Fruit fly (Drosophila melanogaster): ENCODE results near the gene CG14439.

CG14439 gene

DNA sequence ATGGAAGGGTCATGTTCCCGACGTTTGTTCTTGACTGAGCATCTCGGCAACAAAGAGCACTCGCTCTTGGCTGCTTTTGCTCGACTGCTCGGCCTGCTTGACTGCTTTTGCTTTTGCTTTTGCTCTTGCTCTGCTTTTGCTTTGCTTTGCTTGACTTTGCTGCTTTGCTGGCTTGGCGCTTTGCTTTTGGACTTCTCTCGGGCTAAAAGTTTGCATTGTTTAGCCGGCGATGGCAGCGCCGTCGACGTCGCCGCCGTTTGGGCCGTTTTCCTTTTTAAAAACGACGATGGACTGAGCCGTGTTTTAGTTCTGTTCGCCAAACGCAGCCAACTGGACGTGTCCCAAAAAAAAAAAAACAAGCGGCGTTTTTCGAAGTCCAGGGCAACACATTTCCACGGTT, at the start of gene CG14439:
TSS of gene CG14439 (plus strand) at position 301 of the 400 bp plus-strand sequence.
- TF ChIP-seq psq (optimal IDR thresholded peaks at IDR 0.05): no peak
- no peak for TF ChIP-seq insv (optimal IDR thresholded peaks at IDR 0.05)
- no peak for TF ChIP-seq Myc (optimal IDR thresholded peaks at IDR 0.05)

DNA sequence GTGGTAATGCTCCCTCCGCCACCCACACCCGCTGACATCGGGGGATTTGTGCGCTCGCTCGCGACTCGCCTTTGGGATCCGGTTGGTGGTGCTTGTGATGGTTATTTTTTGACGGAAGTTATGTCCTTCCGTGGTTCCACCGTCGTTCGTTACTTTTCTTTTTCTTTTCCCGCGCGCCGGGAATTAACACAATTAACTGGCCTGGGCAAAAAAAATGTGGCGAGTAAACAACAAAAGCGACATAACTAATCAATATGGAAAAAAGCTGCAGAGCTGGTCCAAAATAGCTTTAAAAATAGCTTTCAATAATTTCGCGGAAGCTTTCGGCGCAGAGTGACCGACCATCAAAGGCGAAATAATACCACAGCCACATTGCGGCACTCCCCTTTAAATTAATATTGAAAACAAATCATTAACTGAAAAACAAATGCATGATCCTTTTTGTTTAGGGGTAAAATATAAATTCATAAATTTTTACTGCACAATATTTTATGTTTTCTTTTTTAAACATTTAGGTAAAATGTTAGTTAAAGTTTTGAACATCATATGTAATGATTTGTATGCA, 49.0 kb upstream of the CG14439 start, which contains the start of gene CG14440:
TSS of gene CG14440 (minus strand) at position 320 of the 565 bp plus-strand sequence.
- TF ChIP-seq h (optimal IDR thresholded peaks at IDR 0.05) (no peak), ttk (optimal IDR thresholded peaks at IDR 0.05) (no peak), insv (optimal IDR thresholded peaks at IDR 0.05) (no peak), Myc (optimal IDR thresholded peaks at IDR 0.05) (no peak), psq (optimal IDR thresholded peaks at IDR 0.05) (no peak)

DNA sequence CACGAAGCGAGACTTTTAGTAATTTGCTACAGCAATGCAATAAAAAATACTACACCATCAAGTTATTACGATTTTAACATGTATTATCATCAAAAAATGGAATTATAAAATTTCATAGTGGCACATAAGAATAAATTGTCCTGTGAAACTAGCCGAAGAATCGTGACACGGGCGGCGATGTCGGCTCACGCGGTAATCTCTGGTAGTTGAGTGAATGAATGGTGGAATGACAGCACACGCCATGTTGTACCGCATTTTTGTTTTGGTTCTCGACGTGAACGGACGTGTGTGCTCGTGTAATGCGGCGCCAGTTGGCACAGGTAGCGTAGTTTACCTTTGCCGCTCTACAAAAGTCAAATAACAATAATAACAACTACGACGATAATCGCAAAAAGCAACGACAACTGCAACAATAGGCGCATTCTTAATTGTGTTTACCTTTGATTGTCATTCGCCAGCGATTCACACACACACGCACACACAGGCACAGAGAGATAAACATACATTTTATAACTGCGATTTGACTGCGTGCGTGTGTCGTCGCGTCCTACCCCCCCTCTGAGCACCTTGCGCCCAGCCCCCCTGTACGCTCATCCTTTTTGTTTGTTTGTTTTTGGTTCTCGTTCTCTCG, 48.0 kb upstream of the CG14439 start, which contains the start of gene CG14441:
TSS of gene CG14441 (plus strand) at position 254 of the 631 bp plus-strand sequence.
- no peak for TF ChIP-seq Myc (optimal IDR thresholded peaks at IDR 0.05)
- no peak for TF ChIP-seq psq (optimal IDR thresholded peaks at IDR 0.05)
- TF ChIP-seq Sin3A (optimal IDR thresholded peaks at IDR 0.05): no peak
- TF ChIP-seq insv (optimal IDR thresholded peaks at IDR 0.05): no peak
- no peak for TF ChIP-seq ttk (optimal IDR thresholded peaks at IDR 0.05)
- TF ChIP-seq h (optimal IDR thresholded peaks at IDR 0.05): no peak

DNA sequence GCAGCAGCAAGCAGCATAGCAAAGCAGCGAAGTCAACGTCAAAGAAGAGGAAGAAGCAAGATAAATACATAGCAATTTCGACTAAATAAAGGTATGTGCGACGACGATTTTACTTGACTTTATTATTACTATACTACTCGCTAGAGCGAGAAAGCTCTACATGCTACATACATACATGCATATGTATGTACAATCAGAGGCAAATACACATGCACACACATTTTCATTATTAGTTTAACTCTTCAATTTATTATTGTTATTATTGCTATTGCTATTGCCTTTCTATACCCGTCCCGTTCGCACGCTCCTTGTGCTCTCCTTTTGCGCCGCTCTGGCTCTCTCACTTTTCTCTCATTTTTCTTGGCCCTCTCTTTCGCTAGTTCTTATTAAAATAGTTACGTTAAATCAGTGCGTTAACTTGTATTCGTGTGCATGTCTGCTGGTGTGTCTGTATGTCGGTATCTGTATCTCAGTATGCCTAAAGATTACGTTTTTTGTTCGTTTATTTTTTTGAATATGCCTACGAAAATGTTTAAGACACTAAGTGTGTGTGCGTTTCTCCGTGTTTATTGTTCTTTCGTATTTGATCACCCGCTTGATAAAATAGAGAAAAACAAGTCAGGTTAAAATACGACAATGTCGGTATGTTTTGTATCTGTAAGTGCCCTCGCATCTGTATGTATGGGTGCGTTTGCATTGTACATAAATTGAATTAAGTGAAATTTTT, 46.9 kb upstream of the CG14439 start:
- no peak for TF ChIP-seq Sin3A (optimal IDR thresholded peaks at IDR 0.05)
- no peak for TF ChIP-seq h (optimal IDR thresholded peaks at IDR 0.05)
- no peak for TF ChIP-seq insv (optimal IDR thresholded peaks at IDR 0.05)
- no peak for TF ChIP-seq psq (optimal IDR thresholded peaks at IDR 0.05)
- TF ChIP-seq ttk (optimal IDR thresholded peaks at IDR 0.05): no peak
- TF ChIP-seq Myc (optimal IDR thresholded peaks at IDR 0.05): no peak

DNA sequence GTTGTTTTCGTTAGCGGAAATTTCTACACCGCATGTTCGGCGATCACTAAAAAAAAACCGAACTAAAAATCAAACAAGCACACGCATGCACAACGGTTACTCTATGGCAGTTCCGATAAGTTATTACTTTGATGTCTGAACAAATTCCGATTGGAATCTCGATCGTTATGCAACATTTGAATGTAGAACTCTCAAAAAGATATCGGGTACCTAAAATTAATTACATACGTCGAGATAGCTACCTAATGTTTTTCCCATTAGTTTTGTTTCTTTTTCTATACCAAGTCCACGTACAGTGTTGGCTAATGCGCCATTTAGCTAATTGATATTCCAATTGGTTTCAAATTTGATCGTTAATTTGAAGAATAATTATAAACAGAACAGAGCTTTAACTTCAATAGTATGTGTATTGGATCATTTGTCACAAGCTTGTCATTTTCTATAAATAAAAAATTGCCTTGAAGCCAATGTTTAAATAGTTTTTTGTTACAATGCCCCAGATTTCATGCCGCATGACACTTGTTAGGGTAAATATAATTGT, 46.3 kb upstream of the CG14439 start:
- no peak for TF ChIP-seq psq (optimal IDR thresholded peaks at IDR 0.05)
- TF ChIP-seq ttk (optimal IDR thresholded peaks at IDR 0.05): no peak
- no peak for TF ChIP-seq Sin3A (optimal IDR thresholded peaks at IDR 0.05)
- TF ChIP-seq Myc (optimal IDR thresholded peaks at IDR 0.05): no peak
- no peak for TF ChIP-seq insv (optimal IDR thresholded peaks at IDR 0.05)
- no peak for TF ChIP-seq h (optimal IDR thresholded peaks at IDR 0.05)

DNA sequence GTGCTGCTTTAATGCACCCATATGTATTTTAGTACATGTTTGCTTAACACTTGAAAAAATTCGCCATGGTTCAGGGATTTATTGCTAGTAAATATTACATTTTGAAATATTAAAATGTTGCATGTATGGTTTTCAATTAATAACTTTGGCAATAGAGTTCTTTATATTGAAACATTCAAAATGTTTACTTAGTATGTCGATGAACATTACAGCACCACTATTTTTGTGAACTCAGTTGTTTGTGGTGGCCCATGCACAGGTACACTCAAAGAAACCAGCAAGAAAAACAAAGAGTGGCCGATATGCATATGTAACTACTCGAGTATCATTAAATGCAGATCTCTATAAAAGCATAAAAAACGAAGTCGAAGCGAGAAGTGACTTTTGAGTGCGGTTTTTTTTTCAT, 45.3 kb upstream of the CG14439 start:
- TF ChIP-seq Sin3A (optimal IDR thresholded peaks at IDR 0.05) (no peak), Myc (optimal IDR thresholded peaks at IDR 0.05) (no peak)

DNA sequence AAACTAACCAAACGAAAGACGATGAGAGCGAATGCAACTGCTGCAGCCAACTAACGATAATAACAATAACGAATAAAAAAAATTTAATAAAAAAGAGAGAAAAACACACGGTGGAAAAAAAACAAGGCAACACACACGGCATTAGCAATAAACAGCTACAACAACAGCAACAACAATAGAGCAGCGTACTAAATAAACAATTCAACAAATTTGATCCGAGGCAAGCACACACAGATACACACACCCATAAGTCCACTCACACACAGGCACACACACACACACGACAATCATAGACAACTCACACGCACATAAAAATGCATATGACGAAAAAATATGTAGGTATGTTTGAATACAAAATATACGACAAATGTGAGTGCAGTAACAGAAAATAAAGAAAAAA, 44.8 kb upstream of the CG14439 start:
- TF ChIP-seq h (optimal IDR thresholded peaks at IDR 0.05): no peak
- TF ChIP-seq insv (optimal IDR thresholded peaks at IDR 0.05): no peak
- TF ChIP-seq psq (optimal IDR thresholded peaks at IDR 0.05): no peak
- no peak for TF ChIP-seq Sin3A (optimal IDR thresholded peaks at IDR 0.05)
- TF ChIP-seq ttk (optimal IDR thresholded peaks at IDR 0.05): no peak
- no peak for TF ChIP-seq Myc (optimal IDR thresholded peaks at IDR 0.05)

DNA sequence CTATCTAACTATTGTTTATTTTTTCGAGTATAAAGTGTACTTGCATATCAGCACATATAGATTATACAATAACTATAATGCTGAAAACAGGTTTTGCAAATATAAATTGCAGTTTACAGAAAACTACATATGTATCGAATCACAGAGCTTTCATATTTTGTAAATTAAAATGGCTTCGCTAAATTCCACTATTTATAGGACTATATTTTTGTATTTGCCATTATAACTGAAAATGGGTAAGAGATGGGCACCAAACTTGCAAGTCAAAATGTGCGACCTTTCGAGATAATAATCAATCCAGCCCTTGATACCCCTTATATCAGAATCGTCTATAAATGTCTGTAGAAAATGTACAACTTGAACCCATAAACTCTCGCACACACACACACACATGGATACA, 44.1 kb upstream of the CG14439 start:
- TF ChIP-seq Sin3A (optimal IDR thresholded peaks at IDR 0.05) (no peak), h (optimal IDR thresholded peaks at IDR 0.05) (no peak), Myc (optimal IDR thresholded peaks at IDR 0.05) (no peak), insv (optimal IDR thresholded peaks at IDR 0.05) (no peak), psq (optimal IDR thresholded peaks at IDR 0.05) (no peak), ttk (optimal IDR thresholded peaks at IDR 0.05) (no peak)

DNA sequence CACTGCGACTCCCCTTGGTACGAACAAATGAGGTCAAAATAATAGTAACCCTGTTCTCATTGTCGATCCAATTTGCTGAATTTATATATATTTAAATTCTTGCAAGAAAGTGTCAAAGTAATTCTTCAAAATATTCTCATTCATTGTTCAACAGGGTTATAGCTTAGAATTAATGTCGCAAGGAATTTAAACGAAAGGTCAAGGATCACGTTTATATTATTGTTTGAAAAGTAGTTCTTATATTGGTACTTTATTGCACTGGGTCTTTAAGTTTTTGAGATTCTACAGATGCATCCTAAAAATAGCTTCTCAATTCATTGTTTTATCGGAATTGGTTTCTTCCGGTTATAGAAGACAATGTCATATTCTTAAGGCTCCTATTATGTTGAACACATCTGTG, 43.4 kb upstream of the CG14439 start:
- TF ChIP-seq h (optimal IDR thresholded peaks at IDR 0.05) (no peak), psq (optimal IDR thresholded peaks at IDR 0.05) (no peak), Sin3A (optimal IDR thresholded peaks at IDR 0.05) (no peak), insv (optimal IDR thresholded peaks at IDR 0.05) (no peak), ttk (optimal IDR thresholded peaks at IDR 0.05) (no peak), Myc (optimal IDR thresholded peaks at IDR 0.05) (no peak)

DNA sequence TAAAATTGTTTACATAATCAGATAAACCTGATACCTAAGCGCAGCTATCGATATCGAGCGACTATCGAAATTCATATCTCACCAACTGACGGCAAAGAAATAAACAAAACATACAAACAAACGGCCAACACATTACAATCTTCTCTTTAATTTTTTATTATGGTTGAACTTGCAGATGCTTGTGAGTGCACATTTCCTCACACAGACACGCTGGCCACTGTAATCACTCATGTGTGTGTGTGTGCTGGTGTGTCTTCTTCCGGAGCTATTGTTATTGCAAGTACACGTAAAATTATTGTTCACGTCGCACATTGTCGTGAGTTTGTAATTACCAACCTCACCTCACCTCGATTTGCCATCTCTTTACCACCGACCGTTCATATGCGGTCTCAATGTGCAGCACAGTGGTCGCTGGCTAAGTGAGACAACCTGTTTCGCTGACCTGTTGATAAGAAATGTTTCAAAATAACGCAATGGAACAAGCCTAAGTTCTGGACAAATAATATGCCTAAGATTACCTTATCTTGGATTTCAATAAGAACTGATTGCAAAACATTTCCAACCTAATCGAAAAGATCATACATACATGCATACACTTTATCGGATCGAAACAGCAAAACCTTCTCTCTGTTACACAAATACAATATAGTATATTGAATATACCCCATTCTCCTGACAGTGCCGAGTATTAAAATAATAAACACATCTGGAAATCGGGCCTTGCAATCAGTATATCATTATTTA, 42.1 kb upstream of the CG14439 start:
- no peak for TF ChIP-seq ttk (optimal IDR thresholded peaks at IDR 0.05)
- TF ChIP-seq insv (optimal IDR thresholded peaks at IDR 0.05): no peak
- TF ChIP-seq psq (optimal IDR thresholded peaks at IDR 0.05): no peak
- no peak for TF ChIP-seq Myc (optimal IDR thresholded peaks at IDR 0.05)
- no peak for TF ChIP-seq Sin3A (optimal IDR thresholded peaks at IDR 0.05)
- no peak for TF ChIP-seq h (optimal IDR thresholded peaks at IDR 0.05)

DNA sequence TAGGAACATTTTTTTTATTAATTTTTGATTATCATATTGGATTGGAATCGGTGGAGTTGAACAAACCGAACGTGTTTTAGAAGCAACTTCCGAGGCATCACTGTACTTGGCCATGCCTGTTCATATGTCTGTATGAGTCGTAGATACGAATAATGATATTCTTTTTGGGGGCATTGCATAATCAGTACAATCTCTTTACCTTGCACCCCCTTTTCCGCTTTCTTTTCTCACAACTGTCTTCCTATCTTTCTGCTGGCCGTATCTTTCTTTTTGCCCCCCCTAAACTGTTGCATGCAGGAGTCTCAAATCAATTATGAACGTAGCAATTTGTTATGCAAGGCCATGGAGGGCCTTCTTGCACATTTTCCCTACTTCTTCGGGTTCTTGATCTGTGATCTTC, 41.5 kb upstream of the CG14439 start:
- no peak for TF ChIP-seq h (optimal IDR thresholded peaks at IDR 0.05)
- no peak for TF ChIP-seq psq (optimal IDR thresholded peaks at IDR 0.05)
- TF ChIP-seq ttk (optimal IDR thresholded peaks at IDR 0.05): no peak
- no peak for TF ChIP-seq Sin3A (optimal IDR thresholded peaks at IDR 0.05)
- no peak for TF ChIP-seq insv (optimal IDR thresholded peaks at IDR 0.05)
- TF ChIP-seq Myc (optimal IDR thresholded peaks at IDR 0.05): no peak

Data from Kc167 (cell line).